Fruit fly (Drosophila melanogaster) whole organism, embryonic: ENCODE measurements around the gene CG42399.

Experiments
- CG12155 ChIP-seq: fragments of 200-800 bp; sonication (Bioruptor generic); optimal IDR thresholded peaks from 3 replicates; lab custom pipeline; 2016; ENCODE audit warnings: missing biosample characterization, missing genetic modification characterization
- CG12236 ChIP-seq: fragments of 200-800 bp; sonication (Bioruptor generic); optimal IDR thresholded peaks from 2 replicates; lab custom pipeline; 2016; ENCODE audit warnings: missing biosample characterization, missing genetic modification characterization
- CG14710 ChIP-seq: fragments of 200-800 bp; sonication (Bioruptor generic); optimal IDR thresholded peaks from 3 replicates; lab custom pipeline; 2019; ENCODE audit warnings: missing biosample characterization, mild to moderate bottlenecking, missing genetic modification characterization, moderate library complexity
- CG1529 ChIP-seq: fragments of 200-800 bp; sonication (Bioruptor generic); optimal IDR thresholded peaks from 3 replicates; lab custom pipeline; 2018; ENCODE audit warnings: missing biosample characterization, missing genetic modification characterization
- CG16779 ChIP-seq: fragments of 200-800 bp; sonication (Bioruptor generic); IDR thresholded peaks from 2 replicates; pipeline ENCODE4 v1.3.6; 2022; ENCODE audit warnings: missing biosample characterization, missing genetic modification characterization
- CG17829 ChIP-seq: fragments of 200-800 bp; optimal IDR thresholded peaks from 2 replicates; lab custom pipeline; 2019; ENCODE audit warnings: missing biosample characterization, mild to moderate bottlenecking, missing genetic modification characterization, moderate library complexity
- CG18476 ChIP-seq: fragments of 200-800 bp; sonication (Bioruptor generic); optimal IDR thresholded peaks from 2 replicates; lab custom pipeline; 2016; ENCODE audit warnings: missing biosample characterization, mild to moderate bottlenecking, missing genetic modification characterization
- CG2129 ChIP-seq: fragments of 200-800 bp; sonication (Bioruptor generic); IDR thresholded peaks from 2 replicates; pipeline ENCODE4 v1.3.6; 2022; ENCODE audit warnings: missing biosample characterization, missing genetic modification characterization; ENCODE audit not compliant: partially characterized antibody
- CG2889 ChIP-seq: fragments of 200-800 bp; sonication (Bioruptor generic); IDR thresholded peaks from 3 replicates; pipeline ENCODE4 v1.3.6; 2022; ENCODE audit warnings: missing biosample characterization, missing genetic modification characterization
- CG30403 ChIP-seq: fragments of 200-800 bp; sonication (Bioruptor generic); optimal IDR thresholded peaks from 3 replicates; lab custom pipeline; 2016; ENCODE audit warnings: missing biosample characterization, missing genetic modification characterization
- CG34422 ChIP-seq: fragments of 200-800 bp; sonication (Bioruptor generic); IDR thresholded peaks from 3 replicates; pipeline ENCODE4 v1.3.6; 2022; ENCODE audit warnings: missing biosample characterization, missing genetic modification characterization
- CG4328 ChIP-seq: fragments of 200-800 bp; sonication (Bioruptor generic); optimal IDR thresholded peaks from 3 replicates; lab custom pipeline; 2017; ENCODE audit warnings: missing biosample characterization, missing genetic modification reagents, missing genetic modification characterization
- CG4424 ChIP-seq: fragments of 200-800 bp; sonication (Bioruptor generic); optimal IDR thresholded peaks from 3 replicates; lab custom pipeline; 2016; ENCODE audit warnings: missing biosample characterization, missing genetic modification characterization
- CG4707 ChIP-seq: fragments of 200-800 bp; sonication (Bioruptor generic); optimal IDR thresholded peaks from 2 replicates; lab custom pipeline; 2018; ENCODE audit warnings: missing biosample characterization, mild to moderate bottlenecking, missing genetic modification characterization, moderate library complexity
- CG7987 ChIP-seq: fragments of 200-800 bp; sonication (Bioruptor generic); optimal IDR thresholded peaks from 2 replicates; lab custom pipeline; 2018; ENCODE audit warnings: missing biosample characterization, mild to moderate bottlenecking, missing genetic modification characterization, moderate library complexity
- CG8281 ChIP-seq: fragments of 200-800 bp; sonication (Bioruptor generic); optimal IDR thresholded peaks from 2 replicates; lab custom pipeline; 2018; ENCODE audit warnings: missing biosample characterization, mild to moderate bottlenecking, missing genetic modification characterization, moderate library complexity
- CG9932 ChIP-seq: fragments of 200-800 bp; sonication (Bioruptor generic); IDR thresholded peaks from 2 replicates; pipeline ENCODE4 v1.3.6; 2022; ENCODE audit warnings: missing biosample characterization, missing genetic modification characterization
- Chrac-16 ChIP-seq: fragments of 200-800 bp; sonication (Bioruptor generic); optimal IDR thresholded peaks from 3 replicates; lab custom pipeline; 2016; ENCODE audit warnings: missing biosample characterization, missing genetic modification characterization
- Ets65A ChIP-seq: fragments of 200-800 bp; sonication (Bioruptor generic); peaks from one replicate; lab custom pipeline; 2016; ENCODE audit warnings: missing biosample characterization, missing genetic modification characterization
- Fer2 ChIP-seq: fragments of 200-800 bp; sonication (Bioruptor generic); optimal IDR thresholded peaks from 2 replicates; lab custom pipeline; 2018; ENCODE audit warnings: missing biosample characterization, mild to moderate bottlenecking, missing genetic modification characterization, moderate library complexity
- Fer3 ChIP-seq: fragments of 200-800 bp; sonication (Bioruptor generic); optimal IDR thresholded peaks from 2 replicates; lab custom pipeline; 2018; ENCODE audit warnings: missing biosample characterization, mild to moderate bottlenecking, missing genetic modification characterization, moderate library complexity
- HLH54F ChIP-seq: fragments of 200-800 bp; sonication (Bioruptor generic); optimal IDR thresholded peaks from 3 replicates; lab custom pipeline; 2016; ENCODE audit warnings: missing biosample characterization, missing genetic modification characterization
- Nf-YA ChIP-seq: fragments of 200-800 bp; sonication (Bioruptor generic); IDR thresholded peaks from 2 replicates; pipeline ENCODE4 v1.3.6; 2022; ENCODE audit warnings: missing biosample characterization, missing genetic modification characterization
- NfI ChIP-seq: fragments of 200-800 bp; sonication (Bioruptor generic); optimal IDR thresholded peaks from 3 replicates; lab custom pipeline; 2018; ENCODE audit warnings: missing biosample characterization, mild to moderate bottlenecking, missing genetic modification characterization, moderate library complexity
- aop ChIP-seq: fragments of 200-800 bp; sonication (Bioruptor generic); IDR thresholded peaks from 2 replicates; pipeline ENCODE4 v1.3.6; 2022; ENCODE audit warnings: missing biosample characterization, missing genetic modification characterization
- ara ChIP-seq: fragments of 200-800 bp; sonication (Bioruptor generic); IDR thresholded peaks from 2 replicates; pipeline ENCODE4 v1.3.6; 2022; ENCODE audit warnings: missing biosample characterization, missing genetic modification characterization
- ato ChIP-seq: fragments of 200-800 bp; sonication (Bioruptor generic); IDR thresholded peaks from 2 replicates; pipeline ENCODE4 v1.3.6; 2022; ENCODE audit warnings: missing biosample characterization, missing genetic modification characterization; ENCODE audit not compliant: partially characterized antibody
- az2 ChIP-seq: fragments of 200-800 bp; sonication (Bioruptor generic); optimal IDR thresholded peaks from 3 replicates; lab custom pipeline; 2016; ENCODE audit warnings: missing biosample characterization, missing genetic modification characterization
- bsh ChIP-seq, 2 experiments: fragments of 200-800 bp; sonication (Bioruptor generic); optimal IDR thresholded peaks; 2 replicates each; lab custom pipeline; 2017 to 2018; ENCODE audit warnings: mild to moderate bottlenecking in 2 of 2, missing biosample characterization in 2 of 2, missing genetic modification characterization in 2 of 2, moderate library complexity in 1 of 2
- btn ChIP-seq: fragments of 200-800 bp; sonication (Bioruptor generic); optimal IDR thresholded peaks from 2 replicates; lab custom pipeline; 2016; ENCODE audit warnings: missing biosample characterization, missing genetic modification characterization
- cg ChIP-seq: fragments of 200-800 bp; sonication (Bioruptor generic); optimal IDR thresholded peaks from 3 replicates; lab custom pipeline; 2019; ENCODE audit warnings: missing biosample characterization, mild to moderate bottlenecking, missing genetic modification characterization, moderate library complexity
- ci ChIP-seq: fragments of 200-800 bp; sonication (Bioruptor generic); IDR thresholded peaks from 3 replicates; pipeline ENCODE4 v1.3.6; 2022; ENCODE audit warnings: missing biosample characterization, missing genetic modification characterization
- dmrt11E ChIP-seq: fragments of 200-800 bp; sonication (Bioruptor generic); optimal IDR thresholded peaks from 3 replicates; lab custom pipeline; 2018; ENCODE audit warnings: missing biosample characterization, mild to moderate bottlenecking, missing genetic modification characterization, moderate library complexity
- dpn ChIP-seq, 2 experiments: fragments of 200-800 bp; sonication (Bioruptor generic); optimal IDR thresholded peaks; 3 replicates each; lab custom pipeline; 2016; ENCODE audit warnings: missing biosample characterization in 2 of 2, missing genetic modification characterization in 2 of 2
- gcm2 ChIP-seq: fragments of 200-800 bp; sonication (Bioruptor generic); optimal IDR thresholded peaks from 2 replicates; lab custom pipeline; 2016; ENCODE audit warnings: missing biosample characterization, missing genetic modification characterization
- gsb ChIP-seq: fragments of 200-800 bp; sonication (Bioruptor generic); IDR thresholded peaks from 2 replicates; pipeline ENCODE4 v1.3.6; 2022; ENCODE audit warnings: missing biosample characterization, missing genetic modification characterization
- ind ChIP-seq: fragments of 200-800 bp; sonication (Bioruptor generic); optimal IDR thresholded peaks from 3 replicates; lab custom pipeline; 2016; ENCODE audit warnings: missing biosample characterization, missing genetic modification characterization
- inv ChIP-seq: fragments of 200-800 bp; sonication (Bioruptor generic); IDR thresholded peaks from 2 replicates; pipeline ENCODE4 v1.3.6; 2022; ENCODE audit warnings: missing biosample characterization, missing genetic modification characterization; ENCODE audit not compliant: partially characterized antibody
- kay ChIP-seq: fragments of 200-800 bp; sonication (Bioruptor generic); optimal IDR thresholded peaks from 2 replicates; lab custom pipeline; 2016; ENCODE audit warnings: missing biosample characterization, missing genetic modification characterization
- kni ChIP-seq: fragments of 200-800 bp; sonication (Bioruptor generic); optimal IDR thresholded peaks from 3 replicates; lab custom pipeline; 2017; ENCODE audit warnings: mild to moderate bottlenecking, missing biosample characterization, missing genetic modification reagents, missing genetic modification characterization
- otp ChIP-seq: fragments of 200-800 bp; sonication (Bioruptor generic); IDR thresholded peaks from 3 replicates; pipeline ENCODE4, ENCODE4 v1.3.6; 2022; ENCODE audit warnings: missing biosample characterization, missing genetic modification characterization
- pita ChIP-seq: fragments of 200-800 bp; sonication (Bioruptor generic); optimal IDR thresholded peaks from 2 replicates; lab custom pipeline; 2017; ENCODE audit warnings: missing biosample characterization, mild to moderate bottlenecking, missing genetic modification characterization
- pros ChIP-seq: fragments of 200-800 bp; sonication (Bioruptor generic); optimal IDR thresholded peaks from 3 replicates; lab custom pipeline; 2019; ENCODE audit warnings: missing biosample characterization, mild to moderate bottlenecking, missing genetic modification characterization, moderate library complexity
- ro ChIP-seq: fragments of 200-800 bp; sonication (Bioruptor generic); IDR thresholded peaks from 2 replicates; pipeline ENCODE4 v1.3.6; 2022; ENCODE audit warnings: missing biosample characterization, missing genetic modification characterization
- sc ChIP-seq, 3 experiments: fragments of >200 bp in 2 of 3; fragments of 200-800 bp in 1 of 3; sonication (Bioruptor generic) in 1 of 3; optimal IDR thresholded peaks; 2 replicates in 2 of 3; 3 replicates in 1 of 3; lab custom pipeline; 2017; ENCODE audit warnings: mild to moderate bottlenecking in 1 of 3, missing biosample characterization in 1 of 3, missing genetic modification characterization in 1 of 3, missing genetic modification reagents in 1 of 3
- sisA ChIP-seq: fragments of 200-800 bp; sonication (Bioruptor generic); IDR thresholded peaks from 2 replicates; pipeline ENCODE4 v1.3.6; 2022; ENCODE audit warnings: missing biosample characterization, missing genetic modification characterization
- tgo ChIP-seq: fragments of 200-800 bp; sonication (Bioruptor generic); IDR thresholded peaks from 3 replicates; pipeline ENCODE4 v1.3.6; 2022; ENCODE audit warnings: missing biosample characterization, missing genetic modification characterization
- tin ChIP-seq: fragments of 200-800 bp; sonication (Bioruptor generic); optimal IDR thresholded peaks from 3 replicates; lab custom pipeline; 2016; ENCODE audit warnings: missing biosample characterization, missing genetic modification characterization
- tup ChIP-seq: fragments of 200-800 bp; sonication (Bioruptor generic); optimal IDR thresholded peaks from 2 replicates; lab custom pipeline; 2016; ENCODE audit warnings: missing biosample characterization, mild to moderate bottlenecking, missing genetic modification characterization, moderate library complexity
- vnd ChIP-seq: fragments of 200-800 bp; sonication (Bioruptor generic); IDR thresholded peaks from 3 replicates; pipeline ENCODE4 v1.3.6; 2022; ENCODE audit warnings: missing biosample characterization, missing genetic modification characterization; ENCODE audit not compliant: partially characterized antibody
- wek ChIP-seq: fragments of 200-800 bp; sonication (Bioruptor generic); optimal IDR thresholded peaks from 3 replicates; lab custom pipeline; 2018; ENCODE audit warnings: missing biosample characterization, mild to moderate bottlenecking, missing genetic modification characterization, moderate library complexity

Gene CG42399

dm6 chr2L:143088-143487 is 10.0 kb downstream of the CG42399 start, which contains the start of the genes CG31974 and CG11454 (continued):
- TF ChIP-seq tgo (GFP tag; lab: Robert Waterston, UW) (no peak), sc (optimal IDR thresholded peaks at IDR 0.05; lab: Kevin White, UChicago) (no peak), sc (GFP tag; optimal IDR thresholded peaks at IDR 0.05; lab: Kevin White, UChicago) (no peak), CG1529 (no peak), ato (GFP tag; lab: Robert Waterston, UW) (peak; percentile 36; the same call in 1 of the 2 replicates), Chrac-16 (GFP tag; lab: Kevin White, UChicago) (no peak), ind (GFP tag; lab: Kevin White, UChicago) (no peak), sisA (GFP tag; lab: Robert Waterston, UW) (no peak), CG30403 (GFP tag; lab: Kevin White, UChicago) (peak; percentile 7), kni (GFP tag; lab: Kevin White, UChicago) (no peak), ara (GFP tag; lab: Robert Waterston, UW) (no peak), Fer3 (tag; lab: Kevin White, UChicago) (peak; percentile 7), CG12236 (GFP tag; lab: Kevin White, UChicago) (no peak), CG7987 (peak; percentile 14), dpn (GFP tag; optimal IDR thresholded peaks at IDR 0.05; lab: Kevin White, UChicago) (peak in 1 of 2 experiments; percentile 7), vnd (peak; percentile 58; the same call in 1 of the 3 replicates), CG14710 (peak; percentile 23), Ets65A (GFP tag; lab: Kevin White, UChicago) (peak; percentile 37), CG4707 (GFP tag; lab: Kevin White, UChicago) (no peak), inv (peak; percentile 75; the same call in 1 of the 2 replicates), wek (peak; percentile 3), Fer2 (tag; lab: Kevin White, UChicago) (no peak), Nf-YA (GFP tag; lab: Robert Waterston, UW) (no peak), CG8281 (tag; lab: Kevin White, UChicago) (no peak), gsb (GFP tag; lab: Robert Waterston, UW) (no peak), bsh (GFP tag; optimal IDR thresholded peaks at IDR 0.05; lab: Kevin White, UChicago) (no peak), pros (GFP tag; lab: Kevin White, UChicago) (peak; percentile 61), tin (no peak), dmrt11E (tag; lab: Kevin White, UChicago) (no peak), btn (no peak), CG16779 (GFP tag; lab: Robert Waterston, UW) (no peak), CG18476 (GFP tag; lab: Kevin White, UChicago) (no peak), HLH54F (GFP tag; lab: Kevin White, UChicago) (no peak), tup (no peak), CG34422 (GFP tag; lab: Robert Waterston, UW) (no peak), CG2889 (GFP tag; lab: Robert Waterston, UW) (no peak), CG4424 (GFP tag; lab: Kevin White, UChicago) (no peak), NfI (no peak), ci (GFP tag; lab: Robert Waterston, UW) (no peak), aop (GFP tag; lab: Robert Waterston, UW) (0 out of 2 replicates have a peak, but pooled peaks have one; percentile 52), CG9932 (GFP tag; lab: Robert Waterston, UW) (peak; percentile 30; the same call in 1 of the 2 replicates), CG4328 (GFP tag; lab: Kevin White, UChicago) (no peak), CG2129 (GFP tag; lab: Robert Waterston, UW) (peak; percentile 58), gcm2 (no peak), cg (GFP tag; lab: Kevin White, UChicago) (no peak), az2 (GFP tag; lab: Kevin White, UChicago) (no peak), otp (GFP tag; lab: Robert Waterston, UW) (no peak), CG12155 (GFP tag; lab: Kevin White, UChicago) (no peak), ro (GFP tag; lab: Robert Waterston, UW) (no peak), kay (GFP tag; lab: Kevin White, UChicago) (no peak), pita (GFP tag; lab: Kevin White, UChicago) (no peak), CG17829 (tag; lab: Kevin White, UChicago) (peak; percentile 47)
